Fruit fly (Drosophila melanogaster) whole organism, pupa: Measurements from ENCODE around the gene Agpat2.

Experiments used
- CG10348 ChIP-seq: fragments of 200-800 bp; sonication (Bioruptor generic); IDR thresholded peaks from 2 replicates; pipeline ENCODE4 v1.3.6; 2022; ENCODE audit warnings: missing biosample characterization, missing genetic modification characterization
- CG12605 ChIP-seq: fragments of 200-800 bp; sonication (Bioruptor generic); IDR thresholded peaks from 2 replicates; pipeline ENCODE4 v1.3.6; 2022; ENCODE audit warnings: missing biosample characterization, missing genetic modification characterization
- CG15710 ChIP-seq: fragments of 200-800 bp; sonication (Bioruptor generic); optimal IDR thresholded peaks from 2 replicates; lab custom pipeline; 2018; ENCODE audit warnings: missing biosample characterization, mild to moderate bottlenecking, missing genetic modification characterization, moderate library complexity
- CG32121 ChIP-seq: fragments of 200-800 bp; sonication (Bioruptor generic); IDR thresholded peaks from 2 replicates; pipeline ENCODE4 v1.3.6; 2022; ENCODE audit warnings: missing biosample characterization, missing genetic modification characterization
- CG34367 ChIP-seq: fragments of 200-800 bp; sonication (Bioruptor generic); optimal IDR thresholded peaks from 2 replicates; lab custom pipeline; 2018; ENCODE audit warnings: missing biosample characterization, mild to moderate bottlenecking, missing genetic modification characterization
- CG8301 ChIP-seq: fragments of 200-800 bp; sonication (Bioruptor generic); optimal IDR thresholded peaks from 2 replicates; lab custom pipeline; 2018; ENCODE audit warnings: missing biosample characterization, mild to moderate bottlenecking, missing genetic modification characterization
- CG9948 ChIP-seq: fragments of 200-800 bp; sonication (Bioruptor generic); optimal IDR thresholded peaks from 2 replicates; lab custom pipeline; 2018; ENCODE audit warnings: missing biosample characterization, mild to moderate bottlenecking, missing genetic modification characterization, moderate library complexity
- EcR ChIP-seq: fragments of 200-800 bp; sonication (Bioruptor generic); optimal IDR thresholded peaks from 3 replicates; lab custom pipeline; 2019; ENCODE audit warnings: missing biosample characterization, missing genetic modification characterization, mild to moderate bottlenecking, moderate library complexity, missing genetic modification reagents
- Pif1B ChIP-seq: fragments of 200-800 bp; sonication (Bioruptor generic); optimal IDR thresholded peaks from 3 replicates; lab custom pipeline; 2016; ENCODE audit warnings: missing biosample characterization, missing genetic modification characterization
- rn ChIP-seq: fragments of 200-800 bp; sonication (Bioruptor generic); IDR thresholded peaks from 2 replicates; pipeline ENCODE4 v1.3.6; 2022; ENCODE audit warnings: missing biosample characterization, missing genetic modification characterization

- TF ChIP-seq CG10348 (GFP tag; lab: Robert Waterston, UW), result no peak
- TF ChIP-seq CG12605 (GFP tag; lab: Robert Waterston, UW), result no peak
- TF ChIP-seq EcR (GFP tag; lab: Kevin White, UChicago), result no peak
- no peak for TF ChIP-seq rn (GFP tag; lab: Robert Waterston, UW)
- no peak for TF ChIP-seq CG32121 (GFP tag; lab: Robert Waterston, UW)
- TF ChIP-seq CG34367, result no peak
- no peak for TF ChIP-seq Pif1B
- no peak for TF ChIP-seq CG9948
- no peak for TF ChIP-seq CG15710 (tag; lab: Kevin White, UChicago)
- TF ChIP-seq CG8301 (tag; lab: Kevin White, UChicago), result no peak
These were observed 47.9 kb upstream of the Agpat2 start, which contains the start of gene CG13096 for dm6 chr2L:8511723-8512122.
